Worm (Caenorhabditis elegans): ENCODE measurements around the gene orai-1.
A peak's percentile ranks its signal among the peaks of the same experiment; 100 is the strongest.

orai-1 gene

DNA sequence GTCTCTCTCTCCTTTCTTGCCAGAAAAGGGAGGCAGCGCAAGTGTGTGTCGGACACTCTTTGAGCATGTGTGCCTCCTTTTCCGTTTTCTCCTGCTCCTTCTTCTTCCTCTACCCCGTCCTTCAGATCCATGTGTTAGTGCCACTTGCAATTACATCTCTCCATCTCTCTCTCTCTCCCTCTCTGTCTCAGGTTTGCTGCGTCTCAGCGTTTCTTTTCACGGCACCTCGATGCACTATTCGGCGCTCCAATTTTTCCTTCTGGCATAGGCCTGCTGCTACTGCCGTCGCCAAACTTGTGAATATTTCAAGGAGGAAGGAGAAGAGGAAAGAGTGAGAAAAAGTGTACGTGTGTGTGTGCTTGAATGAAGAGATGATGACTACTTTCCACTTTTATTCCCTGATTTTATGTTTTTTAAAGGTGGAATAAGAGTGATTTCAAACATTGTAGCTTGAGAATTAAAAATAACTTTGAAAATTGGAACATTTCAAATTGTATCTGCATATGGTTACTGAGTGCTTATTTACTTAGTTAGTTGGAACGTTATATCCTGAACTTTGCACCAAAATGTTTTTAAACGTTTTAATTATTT, 21.8 kb downstream of the orai-1 start, which contains the start of gene W02B3.3 (continued):
- TF ChIP-seq egl-5 (tag; optimal IDR thresholded peaks at IDR 0.05): peak; percentile 22

DNA sequence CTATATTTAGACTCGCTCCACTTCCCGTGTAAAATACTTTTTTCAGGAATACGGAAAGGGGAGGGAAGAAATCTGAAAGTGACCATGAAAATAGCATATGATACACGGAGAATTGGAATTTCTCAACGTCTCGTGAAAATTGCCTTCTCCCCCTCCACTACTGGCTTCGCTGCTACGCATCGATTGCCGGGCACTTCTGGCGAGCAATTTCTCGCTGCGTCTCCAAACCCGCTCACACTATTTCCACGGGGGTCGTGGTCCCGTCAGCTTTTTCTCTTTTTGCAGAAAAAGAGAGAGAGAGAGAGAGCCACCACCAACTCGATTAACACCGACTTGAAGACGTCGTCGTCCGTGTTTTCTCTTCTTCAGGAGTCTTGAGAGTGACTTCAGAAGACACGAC, 24.4 kb downstream of the orai-1 start:
- TF ChIP-seq lin-39 (tag; optimal IDR thresholded peaks at IDR 0.05) (peak; percentile 91), lin-15B (tag; optimal IDR thresholded peaks at IDR 0.05) (peak; percentile 19), fkh-10 (GFP tag; optimal IDR thresholded peaks at IDR 0.05) (peak; percentile 89), tbx-2 (tag; optimal IDR thresholded peaks at IDR 0.05) (peak; percentile 36), ztf-4 (tag; optimal IDR thresholded peaks at IDR 0.05) (no peak), hmg-11 (tag; optimal IDR thresholded peaks at IDR 0.05) (peak; percentile 75), elt-2 (tag; optimal IDR thresholded peaks at IDR 0.05) (no peak), lsy-12 (tag; optimal IDR thresholded peaks at IDR 0.05) (peak; percentile 29), ceh-28 (tag; optimal IDR thresholded peaks at IDR 0.05) (peak; percentile 24), nfya-1 (tag; optimal IDR thresholded peaks at IDR 0.05; ENCODE audit: insufficient read depth) (peak; percentile 85)

DNA sequence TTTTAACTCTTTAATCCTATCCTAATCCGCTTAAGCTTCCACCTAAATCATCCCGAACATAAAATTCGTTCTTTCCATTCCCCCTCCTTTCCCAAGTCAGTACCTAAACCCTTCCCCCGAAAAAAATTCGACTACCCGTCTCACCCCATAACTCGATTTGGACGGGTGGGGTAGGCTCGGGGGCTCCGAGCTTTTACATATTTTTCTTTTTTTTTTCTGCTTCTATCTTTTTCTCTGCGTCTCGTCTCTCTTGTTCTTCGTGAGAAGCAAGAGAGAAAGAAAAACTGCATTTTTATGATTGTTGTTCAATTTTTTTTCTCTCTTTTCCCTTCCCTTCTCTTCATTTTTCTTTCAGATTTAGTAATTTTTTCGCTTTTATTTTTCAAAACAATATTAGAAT, 28.9 kb downstream of the orai-1 start:
- TF ChIP-seq pqm-1 (tag; optimal IDR thresholded peaks at IDR 0.05): no peak
- TF ChIP-seq nhr-23 (tag; optimal IDR thresholded peaks at IDR 0.05): no peak
- no peak for TF ChIP-seq ztf-11 (tag; optimal IDR thresholded peaks at IDR 0.05)
- no peak for TF ChIP-seq nhr-237 (tag; optimal IDR thresholded peaks at IDR 0.05)
- TF ChIP-seq egl-27 (tag; optimal IDR thresholded peaks at IDR 0.05): no peak
- TF ChIP-seq nhr-76 (tag; optimal IDR thresholded peaks at IDR 0.05): no peak
- TF ChIP-seq nhr-43 (tag; optimal IDR thresholded peaks at IDR 0.05; ENCODE audit: poor library complexity, severe bottlenecking): no peak
- TF ChIP-seq fkh-10 (GFP tag; optimal IDR thresholded peaks at IDR 0.05): peak; percentile 82
- TF ChIP-seq ama-1 (optimal IDR thresholded peaks at IDR 0.05): no peak
- TF ChIP-seq nhr-12 (tag; optimal IDR thresholded peaks at IDR 0.05): no peak
- TF ChIP-seq nfya-1 (tag; optimal IDR thresholded peaks at IDR 0.05; ENCODE audit: insufficient read depth): peak; percentile 40
- no peak for TF ChIP-seq mdl-1 (tag; optimal IDR thresholded peaks at IDR 0.05)
- peak; percentile 39 for TF ChIP-seq hmg-11 (tag; optimal IDR thresholded peaks at IDR 0.05)
- TF ChIP-seq nhr-67 (tag; optimal IDR thresholded peaks at IDR 0.05): no peak
- no peak for TF ChIP-seq fos-1 (tag; optimal IDR thresholded peaks at IDR 0.05)

DNA sequence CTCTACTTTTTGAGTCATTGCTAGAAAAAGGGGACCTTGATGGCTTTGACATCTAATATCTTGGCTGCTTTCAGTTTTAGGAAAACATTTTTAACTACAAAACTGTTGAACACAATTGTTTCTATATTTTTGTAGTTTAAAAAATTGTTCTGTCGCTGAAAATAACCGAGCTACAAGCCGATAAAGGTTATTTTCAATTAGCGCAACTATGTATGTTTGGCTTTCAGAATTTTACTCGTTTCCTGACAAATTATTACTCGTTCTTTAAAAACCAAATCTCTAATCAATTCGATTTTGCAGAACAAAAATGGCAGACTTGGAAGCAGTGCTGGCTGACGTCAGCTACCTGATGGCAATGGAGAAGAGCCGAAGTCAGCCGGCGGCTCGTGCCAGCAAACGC, 29.3 kb downstream of the orai-1 start, which contains the start of gene grk-2:
Gene grk-2, plus strand, starts transcription at position 301 of the 400 bp plus-strand sequence.
- TF ChIP-seq ama-1 (optimal IDR thresholded peaks at IDR 0.05) (no peak), elt-3 (tag; optimal IDR thresholded peaks at IDR 0.05) (no peak), nhr-43 (tag; optimal IDR thresholded peaks at IDR 0.05; ENCODE audit: poor library complexity, severe bottlenecking) (no peak), zag-1 (tag; optimal IDR thresholded peaks at IDR 0.05) (no peak), sea-2 (GFP tag; optimal IDR thresholded peaks at IDR 0.05) (no peak), mdl-1 (tag; optimal IDR thresholded peaks at IDR 0.05) (no peak), jun-1 (tag; optimal IDR thresholded peaks at IDR 0.05) (no peak), unc-39 (tag; optimal IDR thresholded peaks at IDR 0.05) (no peak), lin-15B (tag; optimal IDR thresholded peaks at IDR 0.05) (no peak), nhr-237 (tag; optimal IDR thresholded peaks at IDR 0.05) (no peak), ztf-4 (tag; optimal IDR thresholded peaks at IDR 0.05) (no peak), ceh-82 (tag; optimal IDR thresholded peaks at IDR 0.05) (no peak), lin-39 (tag; optimal IDR thresholded peaks at IDR 0.05) (no peak), elt-2 (tag; optimal IDR thresholded peaks at IDR 0.05) (no peak), fos-1 (tag; optimal IDR thresholded peaks at IDR 0.05) (no peak), ceh-28 (tag; optimal IDR thresholded peaks at IDR 0.05) (no peak)

DNA sequence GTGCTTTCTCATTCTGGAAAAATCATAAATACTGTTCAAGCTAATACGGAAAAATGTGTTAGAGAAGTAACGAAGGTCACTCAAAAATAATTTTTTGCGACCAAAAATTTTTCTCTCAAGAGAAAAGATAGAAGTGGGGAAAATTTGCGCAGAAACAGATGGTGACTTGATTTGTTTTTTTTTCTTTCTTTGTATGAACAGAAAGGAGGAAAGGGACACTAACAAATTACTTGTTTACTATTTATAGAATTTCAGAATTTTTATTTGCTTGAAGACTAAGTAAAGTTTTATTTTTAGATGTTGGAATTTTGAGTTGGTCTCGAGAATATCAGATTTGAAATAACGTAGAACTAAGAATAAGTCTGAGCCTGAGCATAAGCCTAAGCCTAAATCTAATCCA, 36.8 kb downstream of the orai-1 start, which contains the start of gene W02B3.4:
Gene W02B3.4, minus strand, starts transcription at position 101 of the 400 bp plus-strand sequence.
- no peak for TF ChIP-seq ztf-11 (tag; optimal IDR thresholded peaks at IDR 0.05)
- TF ChIP-seq unc-62 (GFP tag; optimal IDR thresholded peaks at IDR 0.05): no peak
- no peak for TF ChIP-seq ama-1 (optimal IDR thresholded peaks at IDR 0.05)
- TF ChIP-seq lsy-12 (tag; optimal IDR thresholded peaks at IDR 0.05): no peak
- TF ChIP-seq skn-1 (tag; optimal IDR thresholded peaks at IDR 0.05): no peak
- no peak for TF ChIP-seq ceh-9 (tag; optimal IDR thresholded peaks at IDR 0.05)

All from whole organism, L3 larva.